Fruit fly (Drosophila melanogaster): ENCODE data around the gene caz.
A peak's percentile ranks its signal among the peaks of the same experiment; 100 is the strongest.

The caz gene

DNA sequence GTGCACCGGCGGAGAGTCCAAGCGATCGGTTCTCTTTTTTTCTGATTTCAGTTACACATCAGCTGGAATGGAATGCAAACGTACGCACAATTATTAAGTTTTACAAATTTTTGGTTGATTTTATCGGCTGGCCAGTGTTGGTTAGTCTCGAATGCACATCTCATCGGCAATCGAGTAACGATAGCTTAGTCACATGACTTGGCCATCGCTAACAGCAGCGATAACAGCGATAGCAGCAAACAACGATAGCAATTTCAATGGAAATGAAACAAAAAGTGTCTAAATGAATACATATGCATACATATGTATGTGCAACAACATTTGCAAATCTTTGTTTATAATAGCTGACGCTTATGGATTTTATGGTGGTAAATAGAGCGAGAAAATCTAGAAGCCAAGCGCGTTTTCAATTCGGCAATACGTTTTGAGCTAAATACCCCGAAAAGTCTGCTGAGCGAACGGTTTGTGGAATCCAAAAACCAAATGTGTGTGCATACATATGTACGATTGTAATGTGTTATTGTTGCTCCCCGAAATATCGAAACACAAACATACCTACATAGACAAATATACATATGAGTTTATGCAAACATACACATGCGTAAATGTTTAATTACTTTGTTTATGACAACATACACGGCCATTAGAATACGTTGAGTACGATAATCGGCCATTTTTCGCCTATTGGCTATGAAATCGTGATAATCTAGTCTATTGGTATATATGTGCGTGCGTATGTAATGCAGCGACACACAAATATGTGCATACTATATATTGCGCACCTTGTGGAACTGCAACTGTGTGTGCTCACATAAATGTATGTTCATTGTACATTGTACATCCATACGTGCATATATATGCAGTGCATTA, 8.0 kb downstream of the caz start, which contains the start of gene CG3632:
TSS of gene CG3632 (plus strand) at position 249 of the 870 bp plus-strand sequence.
- no peak for TF ChIP-seq kay (GFP tag; ENCODE audit: borderline replicate concordance)
- peak; percentile 33 for TF ChIP-seq CG33017 (tag; optimal IDR thresholded peaks at IDR 0.05)
- TF ChIP-seq tj (GFP tag; optimal IDR thresholded peaks at IDR 0.05) = peak; percentile 94
- TF ChIP-seq CG14711 (tag; optimal IDR thresholded peaks at IDR 0.05) = peak; percentile 66
- peak; percentile 89 for TF ChIP-seq Crg-1 (GFP tag; optimal IDR thresholded peaks at IDR 0.05)
- TF ChIP-seq bab1 (GFP tag; optimal IDR thresholded peaks at IDR 0.05) = peak; percentile 73
- TF ChIP-seq CG5204 (GFP tag; optimal IDR thresholded peaks at IDR 0.05) = no peak
- TF ChIP-seq Hr96 (GFP tag; optimal IDR thresholded peaks at IDR 0.05) = no peak
- TF ChIP-seq cnc (optimal IDR thresholded peaks at IDR 0.05) = no peak
- TF ChIP-seq CG1620 (GFP tag; optimal IDR thresholded peaks at IDR 0.05) = peak; percentile 89
- TF ChIP-seq Clk (GFP tag; optimal IDR thresholded peaks at IDR 0.05) = no peak
- no peak for TF ChIP-seq toe (GFP tag; optimal IDR thresholded peaks at IDR 0.05)
- peak; percentile 86 for TF ChIP-seq Mnt (GFP tag; optimal IDR thresholded peaks at IDR 0.05)
- TF ChIP-seq CG12768 (GFP tag; optimal IDR thresholded peaks at IDR 0.05) = no peak
- TF ChIP-seq cic (GFP tag; optimal IDR thresholded peaks at IDR 0.05) = peak; percentile 46
- TF ChIP-seq CG7101 (tag; optimal IDR thresholded peaks at IDR 0.05) = peak; percentile 81
- TF ChIP-seq CG7045 (GFP tag; optimal IDR thresholded peaks at IDR 0.05) = peak; percentile 28
- TF ChIP-seq CG11617 (GFP tag; optimal IDR thresholded peaks at IDR 0.05) = peak; percentile 50
- peak; percentile 68 for TF ChIP-seq pad (GFP tag; optimal IDR thresholded peaks at IDR 0.05)
- TF ChIP-seq ovo (GFP tag; optimal IDR thresholded peaks at IDR 0.05) = peak; percentile 74

DNA sequence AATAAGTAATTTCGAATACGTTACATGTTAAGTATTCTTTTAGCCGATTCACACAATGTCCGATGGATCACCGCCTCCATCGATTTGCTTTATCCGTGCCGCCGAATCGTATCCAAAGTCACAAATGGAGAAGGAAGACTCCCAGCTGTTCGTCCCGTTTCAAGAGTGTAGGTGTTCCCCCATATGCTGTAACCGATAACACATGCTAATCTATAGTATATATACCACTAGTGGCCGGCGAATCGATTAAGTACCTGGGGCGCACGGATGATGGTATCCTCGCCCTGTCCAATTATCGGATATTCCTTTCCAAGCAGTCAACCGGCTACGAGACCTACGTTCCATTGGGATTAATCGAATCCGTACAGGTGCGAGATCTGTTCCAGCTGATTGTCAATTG, 9.0 kb downstream of the caz start, which contains the start of gene ERp44:
TSS of gene ERp44 (minus strand) at position 101 of the 400 bp plus-strand sequence.
- TF ChIP-seq ovo (GFP tag; optimal IDR thresholded peaks at IDR 0.05) (no peak), kay (GFP tag; ENCODE audit: borderline replicate concordance) (no peak), CG11617 (GFP tag; optimal IDR thresholded peaks at IDR 0.05) (no peak), cic (GFP tag; optimal IDR thresholded peaks at IDR 0.05) (no peak), pad (GFP tag; optimal IDR thresholded peaks at IDR 0.05) (no peak), CG12768 (GFP tag; optimal IDR thresholded peaks at IDR 0.05) (no peak), cnc (optimal IDR thresholded peaks at IDR 0.05) (no peak), tj (GFP tag; optimal IDR thresholded peaks at IDR 0.05) (no peak), CG1620 (GFP tag; optimal IDR thresholded peaks at IDR 0.05) (no peak), Mnt (GFP tag; optimal IDR thresholded peaks at IDR 0.05) (no peak)

DNA sequence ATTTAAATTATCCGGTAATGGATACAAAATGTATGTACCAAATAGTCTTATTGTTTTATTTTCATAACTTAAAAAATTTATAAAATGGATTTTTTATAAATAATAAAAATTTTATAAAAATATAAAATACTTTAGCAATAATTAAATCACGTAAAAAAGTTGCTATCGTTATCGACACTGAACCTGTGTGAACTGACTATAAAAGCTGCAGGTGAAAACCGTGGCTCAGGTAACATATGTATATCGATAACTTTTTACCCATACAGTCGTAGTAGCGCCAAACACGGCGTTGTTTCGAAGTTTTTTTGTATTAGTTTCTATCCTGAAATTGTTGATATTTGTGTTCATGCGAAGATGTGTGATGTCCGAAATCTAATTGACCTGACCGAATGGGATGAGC, 15.0 kb downstream of the caz start, which contains the start of gene CG3679:
TSS of gene CG3679 (plus strand) at position 235 of the 400 bp plus-strand sequence.
- TF ChIP-seq CG33017 (tag; optimal IDR thresholded peaks at IDR 0.05) = no peak
- TF ChIP-seq cnc (optimal IDR thresholded peaks at IDR 0.05) = no peak
- TF ChIP-seq tj (GFP tag; optimal IDR thresholded peaks at IDR 0.05) = no peak
- TF ChIP-seq CG14711 (tag; optimal IDR thresholded peaks at IDR 0.05) = peak; percentile 5

DNA sequence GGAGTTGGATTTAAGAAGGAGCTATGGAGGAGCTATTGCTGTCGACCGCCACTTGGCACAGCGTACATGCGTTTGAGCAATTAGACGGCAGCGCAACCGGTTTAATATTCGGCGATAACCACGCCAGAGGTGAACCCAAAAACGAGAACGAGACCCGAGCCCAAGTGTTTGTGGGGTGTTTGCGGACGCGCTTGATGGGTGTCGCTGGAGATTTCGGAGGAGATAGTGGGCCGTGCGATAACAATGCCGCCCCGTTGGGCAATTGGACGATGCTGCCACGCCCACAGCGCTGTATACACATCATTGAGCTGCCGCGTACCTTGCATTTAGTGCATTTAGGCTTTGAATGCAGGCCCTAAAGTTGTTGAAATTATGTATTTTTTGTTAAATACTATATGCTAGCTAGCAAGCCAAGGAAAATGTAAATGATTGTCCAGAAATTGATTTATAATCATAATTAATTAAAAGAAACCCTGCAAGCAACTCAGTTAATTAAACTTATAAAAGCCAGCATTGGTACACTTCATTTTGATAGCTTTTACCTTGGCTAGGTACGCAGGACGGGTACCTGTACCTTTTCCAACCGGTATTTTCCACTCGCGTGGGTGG, 19.8 kb downstream of the caz start, which contains the start of gene Had1:
TSS of gene Had1 (minus strand) at position 358 of the 609 bp plus-strand sequence.
- TF ChIP-seq CG7045 (GFP tag; optimal IDR thresholded peaks at IDR 0.05) = no peak
- TF ChIP-seq cic (GFP tag; optimal IDR thresholded peaks at IDR 0.05) = no peak
- TF ChIP-seq tj (GFP tag; optimal IDR thresholded peaks at IDR 0.05) = no peak
- no peak for TF ChIP-seq cnc (optimal IDR thresholded peaks at IDR 0.05)
- no peak for TF ChIP-seq CG33017 (tag; optimal IDR thresholded peaks at IDR 0.05)
- no peak for TF ChIP-seq CG5204 (GFP tag; optimal IDR thresholded peaks at IDR 0.05)
- no peak for TF ChIP-seq ovo (GFP tag; optimal IDR thresholded peaks at IDR 0.05)
- TF ChIP-seq CG11617 (GFP tag; optimal IDR thresholded peaks at IDR 0.05) = no peak
- no peak for TF ChIP-seq Clk (GFP tag; optimal IDR thresholded peaks at IDR 0.05)
- TF ChIP-seq bab1 (GFP tag; optimal IDR thresholded peaks at IDR 0.05) = no peak

DNA sequence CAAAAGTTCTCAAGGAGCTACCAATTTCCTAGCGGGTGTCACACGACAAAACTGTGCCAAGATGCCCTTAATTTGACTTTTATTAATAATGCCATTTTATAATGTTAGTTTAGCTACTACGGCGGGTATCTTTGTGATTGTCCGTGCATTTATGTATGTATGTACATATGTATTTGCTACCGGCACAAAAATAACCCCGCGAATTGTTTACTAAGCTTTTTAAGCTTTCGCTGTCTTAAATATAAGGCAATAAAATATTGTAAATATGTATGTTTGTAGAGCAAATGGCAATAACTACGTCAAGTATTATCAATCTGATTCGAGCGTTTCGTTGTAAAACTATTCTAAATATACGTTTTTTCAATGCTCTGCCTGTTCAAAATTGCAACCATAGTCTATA, 20.3 kb downstream of the caz start:
- TF ChIP-seq Hr96 (GFP tag; optimal IDR thresholded peaks at IDR 0.05) (no peak), CG7101 (tag; optimal IDR thresholded peaks at IDR 0.05) (no peak), toe (GFP tag; optimal IDR thresholded peaks at IDR 0.05) (no peak), tj (GFP tag; optimal IDR thresholded peaks at IDR 0.05) (peak; percentile 47), cic (GFP tag; optimal IDR thresholded peaks at IDR 0.05) (peak; percentile 71), CG14711 (tag; optimal IDR thresholded peaks at IDR 0.05) (no peak), pad (GFP tag; optimal IDR thresholded peaks at IDR 0.05) (no peak), cnc (optimal IDR thresholded peaks at IDR 0.05) (no peak), kay (GFP tag; ENCODE audit: borderline replicate concordance) (peak; percentile 87)

DNA sequence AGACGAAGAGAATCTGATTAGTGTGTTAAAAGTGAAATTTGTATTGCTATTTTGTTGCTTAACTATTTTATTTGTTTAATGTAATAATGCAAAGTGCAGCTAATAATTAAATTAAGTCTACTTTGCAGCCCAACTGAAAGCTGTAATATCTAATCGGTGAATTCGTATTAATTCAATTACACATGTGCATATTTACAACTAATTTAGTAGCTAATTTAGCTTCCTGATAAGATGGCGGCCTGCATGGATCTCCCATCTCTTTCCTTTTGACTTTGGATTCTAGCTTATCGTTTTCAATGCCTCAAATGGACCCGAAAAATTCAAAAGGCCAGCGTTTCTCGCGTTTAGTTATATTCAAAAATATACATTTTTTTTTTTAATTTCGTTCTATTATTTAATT, 21.2 kb downstream of the caz start:
- TF ChIP-seq CG33017 (tag; optimal IDR thresholded peaks at IDR 0.05) (no peak), Mnt (GFP tag; optimal IDR thresholded peaks at IDR 0.05) (no peak), CG1620 (GFP tag; optimal IDR thresholded peaks at IDR 0.05) (no peak), bab1 (GFP tag; optimal IDR thresholded peaks at IDR 0.05) (no peak), CG11617 (GFP tag; optimal IDR thresholded peaks at IDR 0.05) (no peak), Crg-1 (GFP tag; optimal IDR thresholded peaks at IDR 0.05) (no peak), Clk (GFP tag; optimal IDR thresholded peaks at IDR 0.05) (no peak), Hr96 (GFP tag; optimal IDR thresholded peaks at IDR 0.05) (no peak), CG5204 (GFP tag; optimal IDR thresholded peaks at IDR 0.05) (no peak), toe (GFP tag; optimal IDR thresholded peaks at IDR 0.05) (no peak), CG7045 (GFP tag; optimal IDR thresholded peaks at IDR 0.05) (no peak)
